Worm (Caenorhabditis elegans) whole organism, young adult: Measurements from ENCODE around the gene T24H10.5.

ENCODE experiments used
- attf-6 ChIP-seq: fragments of 200-800 bp; sonication (Bioruptor generic); IDR thresholded peaks from 2 replicates; pipeline ENCODE4 v1.3.6; 2022; ENCODE audit warnings: missing genetic modification reagents, missing genetic modification characterization, missing compliant biosample characterization
- ceh-91 ChIP-seq: fragments of 200-800 bp; sonication (Bioruptor generic); IDR thresholded peaks from 2 replicates; pipeline ENCODE4 v1.3.6; 2022; ENCODE audit warnings: missing genetic modification reagents, missing genetic modification characterization, missing compliant biosample characterization
- pbrm-1 ChIP-seq: fragments of 200-800 bp; sonication (Bioruptor generic); IDR thresholded peaks from 2 replicates; pipeline ENCODE4 v1.3.6; 2022; ENCODE audit warnings: missing genetic modification reagents, missing genetic modification characterization, missing compliant biosample characterization
- pha-4 ChIP-seq: fragments of 150-350 bp; sonication (generic microtip); optimal IDR thresholded peaks from 2 replicates; lab custom pipeline; 2014; ENCODE audit warnings: missing biosample characterization, missing genetic modification reagents, missing genetic modification characterization
- unc-62 ChIP-seq: fragments of 150-350 bp; optimal IDR thresholded peaks from 2 replicates; lab custom pipeline; 2014; ENCODE audit warnings: missing biosample characterization, missing genetic modification reagents, missing genetic modification characterization

- TF ChIP-seq pbrm-1 (GFP tag; lab: Robert Waterston, UW) (no peak), ceh-91 (GFP tag; lab: Robert Waterston, UW) (no peak), unc-62 (GFP tag; lab: Kevin White, UChicago) (no peak), attf-6 (GFP tag; lab: Robert Waterston, UW) (no peak), pha-4 (tag; lab: Kevin White, UChicago) (no peak)
These were observed 19.4 kb downstream of the T24H10.5 start for ce11 chrII:9120329-9120728.
